Worm (Caenorhabditis elegans) whole organism, L4/young adult: Measurements from ENCODE around the gene nnt-1.

ENCODE experiments used
- W03F9.2 ChIP-seq: fragments of 150-350 bp; optimal IDR thresholded peaks from 2 replicates; lab custom pipeline; 2014; ENCODE audit warnings: missing biosample characterization, missing genetic modification characterization
- dao-5 ChIP-seq: sonication (generic microtip); optimal IDR thresholded peaks from 2 replicates; lab custom pipeline; 2016; ENCODE audit warnings: missing genotype, missing genetic modification characterization, moderate library complexity, missing compliant biosample characterization
- him-1 ChIP-seq: sonication (generic microtip); optimal IDR thresholded peaks from 2 replicates; lab custom pipeline; 2016; ENCODE audit warnings: missing genotype, missing genetic modification reagents, missing genetic modification characterization, missing compliant biosample characterization

Gene nnt-1

DNA sequence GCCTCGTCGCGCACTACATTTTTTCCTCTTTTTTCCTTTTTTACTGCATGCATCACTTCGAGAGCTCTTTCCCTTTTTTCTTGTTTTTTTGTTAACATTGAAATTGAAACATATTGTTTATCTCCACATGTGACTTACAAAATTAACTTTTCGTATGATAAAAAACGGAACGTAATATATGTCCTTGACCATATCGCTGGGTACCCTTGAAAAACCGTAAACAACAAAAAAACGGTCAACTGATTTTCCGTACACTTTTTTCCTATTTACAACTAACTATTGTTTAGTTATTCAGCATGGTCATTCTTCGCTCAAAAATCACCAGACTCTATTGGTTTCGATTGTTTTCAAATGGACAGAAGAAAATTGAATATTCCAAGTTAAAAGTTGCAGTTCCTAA is at the start of gene nnt-1:
Gene nnt-1 (plus strand): TSS at position 286 of the 400 bp plus-strand sequence.
- TF ChIP-seq dao-5 (no peak), him-1 (tag; lab: Kevin White, UChicago) (no peak), W03F9.2 (tag; lab: Kevin White, UChicago) (no peak)

DNA sequence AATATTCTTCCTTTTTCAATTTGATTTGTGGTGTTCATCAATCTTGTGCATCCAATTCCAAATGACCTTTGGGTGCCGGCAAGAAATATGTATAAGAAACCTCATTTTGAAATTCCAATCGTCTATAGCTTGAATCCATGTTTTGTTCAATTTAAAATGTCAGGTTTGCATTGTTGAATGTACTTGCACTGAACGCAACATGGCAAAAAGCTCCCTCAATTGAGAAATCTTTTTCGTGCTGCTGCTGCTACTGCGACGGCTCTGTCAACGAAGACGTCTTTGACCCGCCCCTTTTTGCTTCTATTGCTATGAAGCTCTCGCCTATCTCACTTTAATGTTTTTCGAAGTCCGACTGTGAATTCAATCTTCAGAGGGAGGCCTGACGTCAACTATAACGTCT is 46.9 kb upstream of the nnt-1 start, which contains the start of gene lgc-58:
Gene lgc-58 (plus strand): TSS at position 301 of the 400 bp plus-strand sequence.
- TF ChIP-seq W03F9.2 (tag; lab: Kevin White, UChicago) (no peak), dao-5 (no peak), him-1 (tag; lab: Kevin White, UChicago) (no peak)

DNA sequence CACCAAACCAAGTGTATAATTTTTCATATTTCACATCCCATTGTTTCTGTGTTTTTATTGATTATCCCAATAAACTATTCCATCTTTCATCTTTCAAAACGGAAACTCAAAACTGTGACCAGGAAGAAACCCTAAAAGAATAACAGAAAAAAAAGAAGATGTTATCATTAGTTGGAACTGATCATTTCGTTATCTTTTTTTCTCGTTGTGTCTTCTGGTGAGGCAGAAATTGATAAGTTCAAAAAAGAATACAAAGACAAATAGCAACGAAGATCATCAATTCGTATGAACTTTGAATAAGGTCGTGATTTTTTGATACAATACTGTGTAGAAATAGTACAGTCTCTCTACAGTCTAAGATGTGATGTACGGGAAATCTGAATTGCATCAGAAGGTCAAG is 40.3 kb upstream of the nnt-1 start:
- TF ChIP-seq him-1 (tag; lab: Kevin White, UChicago), result no peak
- no peak for TF ChIP-seq W03F9.2 (tag; lab: Kevin White, UChicago)
- no peak for TF ChIP-seq dao-5

DNA sequence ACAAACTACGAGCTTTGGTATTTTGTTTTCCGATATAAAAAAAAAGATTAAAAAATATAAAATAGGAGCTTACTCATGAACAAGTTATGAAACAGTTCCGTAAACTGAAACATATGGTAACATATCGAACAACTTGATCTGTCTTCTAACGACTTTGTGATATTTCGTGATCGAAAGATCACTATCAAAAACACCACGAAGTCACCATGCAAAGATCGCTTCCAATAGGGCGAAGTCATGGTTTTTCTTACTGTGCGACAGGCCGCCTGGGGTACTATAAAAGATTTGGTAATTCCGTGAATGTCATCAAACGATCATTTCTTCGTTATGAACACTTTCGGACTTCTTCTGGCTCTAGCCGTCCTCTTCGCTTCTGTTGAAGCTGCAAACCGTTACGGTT is 39.5 kb upstream of the nnt-1 start, which contains the start of gene C45B2.3:
Gene C45B2.3 (plus strand): TSS at position 301 of the 400 bp plus-strand sequence.
- TF ChIP-seq him-1 (tag; lab: Kevin White, UChicago) (no peak), dao-5 (no peak), W03F9.2 (tag; lab: Kevin White, UChicago) (no peak)

DNA sequence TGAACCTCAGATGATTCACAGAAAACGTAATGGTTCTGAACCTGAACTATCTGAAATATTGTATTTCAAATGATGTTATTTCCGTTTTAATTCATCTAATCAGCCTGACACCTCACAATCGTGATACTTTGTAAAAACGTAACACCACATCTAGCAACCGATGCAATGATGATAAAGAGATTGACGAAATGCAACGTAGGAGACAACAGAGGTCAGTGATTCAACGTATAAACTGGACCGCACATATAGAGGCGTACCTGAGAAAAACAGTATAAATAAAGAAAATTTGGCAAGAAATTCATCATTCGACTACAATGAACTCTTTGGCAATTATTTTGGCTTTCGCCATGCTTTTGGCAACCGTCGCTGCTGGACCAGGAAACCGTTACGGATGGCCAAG is 37.7 kb upstream of the nnt-1 start, which contains the start of gene C45B2.2:
Gene C45B2.2 (plus strand): TSS at position 301 of the 400 bp plus-strand sequence.
- no peak for TF ChIP-seq dao-5
- no peak for TF ChIP-seq W03F9.2 (tag; lab: Kevin White, UChicago)
- TF ChIP-seq him-1 (tag; lab: Kevin White, UChicago), result no peak

DNA sequence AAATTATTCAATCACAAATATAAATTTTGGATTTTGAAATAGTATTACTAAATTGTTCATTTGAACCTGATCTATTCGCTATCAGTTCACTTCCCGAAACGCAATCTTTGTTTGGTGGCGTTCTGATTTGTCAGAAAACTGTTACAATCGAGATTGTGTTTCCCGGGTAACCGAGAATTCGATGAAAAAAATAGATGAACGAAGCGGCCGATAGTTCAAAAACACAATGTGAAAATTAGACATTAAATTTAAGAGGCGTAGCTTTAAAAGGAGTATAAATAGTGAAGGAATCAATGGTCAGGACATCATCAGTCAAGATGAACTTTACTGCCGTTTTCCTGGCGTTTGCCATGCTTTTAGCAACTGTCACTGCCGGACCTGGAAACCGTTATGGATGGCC is 36.3 kb upstream of the nnt-1 start, which contains the start of gene C45B2.1:
Gene C45B2.1 (plus strand): TSS at position 301 of the 400 bp plus-strand sequence.
- TF ChIP-seq W03F9.2 (tag; lab: Kevin White, UChicago), result no peak
- no peak for TF ChIP-seq dao-5
- no peak for TF ChIP-seq him-1 (tag; lab: Kevin White, UChicago)

DNA sequence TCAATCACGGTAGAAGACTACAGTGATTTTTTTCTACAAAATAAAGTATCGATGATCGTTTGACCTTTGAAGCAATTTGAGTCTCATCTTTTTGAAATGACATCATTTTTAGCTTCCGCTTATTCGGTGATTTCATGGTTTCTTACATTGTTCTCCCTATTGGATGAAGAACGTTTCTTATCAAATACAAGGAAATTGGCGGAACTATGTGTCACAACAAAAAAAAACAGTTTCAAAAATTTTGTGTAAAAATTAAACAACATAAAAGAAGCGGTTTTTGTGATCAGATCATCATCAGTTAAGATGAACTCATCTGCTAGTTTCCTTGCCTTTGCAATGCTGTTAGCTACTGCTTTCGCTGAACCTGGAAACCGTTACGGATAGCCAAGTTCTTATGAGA is 34.4 kb upstream of the nnt-1 start, which contains the start of gene C45B2.8:
Gene C45B2.8 (plus strand): TSS at position 301 of the 400 bp plus-strand sequence.
- TF ChIP-seq dao-5, result no peak
- TF ChIP-seq W03F9.2 (tag; lab: Kevin White, UChicago), result no peak
- no peak for TF ChIP-seq him-1 (tag; lab: Kevin White, UChicago)

DNA sequence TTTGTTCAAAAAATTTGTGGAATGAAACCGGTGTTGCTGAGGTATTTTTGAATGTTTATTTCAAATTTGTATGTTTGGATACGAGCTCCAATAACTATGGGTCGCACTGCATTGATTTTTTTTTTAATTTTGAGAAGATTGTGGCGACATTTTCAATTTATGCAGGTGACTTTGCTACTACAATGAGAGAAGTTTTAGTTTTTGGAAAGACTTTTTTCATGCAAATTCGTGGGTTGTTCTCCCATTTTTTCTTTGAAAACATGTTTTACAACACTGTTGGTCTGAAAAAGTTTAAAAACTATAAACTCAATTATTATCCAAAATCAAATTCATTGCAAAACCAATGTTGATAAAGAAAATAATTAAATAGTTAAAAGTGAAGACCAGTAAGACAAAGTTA is 33.4 kb upstream of the nnt-1 start:
- TF ChIP-seq W03F9.2 (tag; lab: Kevin White, UChicago), result no peak
- TF ChIP-seq dao-5, result no peak
- no peak for TF ChIP-seq him-1 (tag; lab: Kevin White, UChicago)

DNA sequence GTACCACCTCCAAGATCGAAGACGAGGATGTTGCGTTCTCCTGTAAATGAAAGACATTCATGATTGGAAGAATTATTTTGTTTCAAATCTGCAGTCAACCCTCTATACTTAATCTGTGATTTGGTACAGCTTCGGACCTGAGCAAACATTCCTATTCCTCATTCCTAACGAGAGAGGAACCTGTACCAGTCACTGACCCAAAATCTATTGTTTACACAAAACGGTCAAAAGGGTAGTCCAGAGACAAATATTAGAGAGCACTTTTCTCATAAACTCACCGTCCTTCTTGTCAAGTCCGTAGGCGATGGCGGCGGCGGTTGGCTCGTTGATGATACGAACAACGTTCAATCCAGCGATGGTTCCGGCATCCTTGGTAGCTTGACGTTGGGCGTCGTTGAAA is 31.3 kb upstream of the nnt-1 start:
- TF ChIP-seq W03F9.2 (tag; lab: Kevin White, UChicago), result no peak
- TF ChIP-seq him-1 (tag; lab: Kevin White, UChicago), result no peak
- TF ChIP-seq dao-5, result no peak

DNA sequence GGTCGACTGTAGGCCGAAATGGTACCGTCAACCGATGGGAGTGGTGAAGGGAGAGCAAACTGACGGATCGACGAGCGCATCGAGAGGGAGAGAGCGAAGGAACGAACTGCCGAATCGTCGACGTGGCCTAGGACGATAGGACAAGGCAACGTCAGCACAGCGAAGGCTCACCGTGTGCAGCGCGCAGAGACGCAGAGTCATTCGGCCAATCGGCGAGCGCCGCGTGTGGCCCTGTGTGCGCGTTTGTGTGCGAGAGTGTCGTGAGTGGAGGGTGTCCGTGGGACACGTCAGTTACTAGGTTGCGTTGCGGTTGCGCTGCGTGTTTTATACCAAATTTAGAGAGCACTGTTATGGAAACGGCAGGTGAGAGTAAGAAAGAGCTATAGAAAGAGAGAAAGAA is 30.1 kb upstream of the nnt-1 start, which contains the start of gene hsp-3:
Gene hsp-3 (minus strand): TSS at position 158 of the 400 bp plus-strand sequence.
- TF ChIP-seq dao-5 (peak; percentile 16), him-1 (tag; lab: Kevin White, UChicago) (peak; percentile 82), W03F9.2 (tag; lab: Kevin White, UChicago) (peak; percentile 31)

DNA sequence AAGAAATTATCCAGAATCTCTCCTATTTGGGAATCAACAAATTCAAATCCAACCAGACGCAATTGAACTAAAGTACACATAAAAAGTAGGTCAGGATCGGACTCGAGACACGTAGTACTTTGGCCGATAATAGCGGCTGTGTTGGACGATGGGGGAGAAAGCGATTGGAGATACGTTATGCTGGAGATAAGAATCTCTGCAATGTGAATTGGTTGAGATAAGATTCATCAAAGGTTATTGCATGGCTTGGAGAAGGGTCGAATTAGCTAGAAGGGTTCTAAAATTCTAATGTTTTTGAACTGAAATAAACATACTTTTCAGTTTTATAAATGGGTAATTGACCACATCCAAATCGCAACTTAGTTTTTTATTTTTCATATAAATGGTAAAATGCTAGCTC is 29.6 kb upstream of the nnt-1 start:
- TF ChIP-seq dao-5, result no peak
- TF ChIP-seq him-1 (tag; lab: Kevin White, UChicago), result no peak
- TF ChIP-seq W03F9.2 (tag; lab: Kevin White, UChicago), result no peak

DNA sequence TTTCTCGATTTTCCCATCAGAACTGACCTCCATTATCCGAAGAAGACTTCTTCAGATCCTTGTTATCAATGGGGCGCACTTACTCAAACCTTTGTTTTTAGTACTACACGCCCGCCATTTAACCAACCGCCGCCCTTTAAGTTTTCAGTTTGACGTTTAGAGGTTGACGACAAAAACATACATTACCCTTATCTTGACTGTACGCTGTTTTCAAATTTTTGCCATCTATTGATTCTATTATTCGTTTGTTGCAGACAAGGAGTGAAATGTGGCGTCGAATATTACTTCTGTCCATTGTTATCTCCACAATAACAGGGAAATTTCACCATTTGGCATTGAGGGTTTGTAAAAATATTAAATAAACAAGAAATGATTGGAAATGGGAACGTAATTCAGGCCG is 29.1 kb upstream of the nnt-1 start, which contains the start of gene C15H9.5:
Gene C15H9.5 (plus strand): TSS at position 255 of the 400 bp plus-strand sequence.
- TF ChIP-seq him-1 (tag; lab: Kevin White, UChicago) (no peak), W03F9.2 (tag; lab: Kevin White, UChicago) (no peak), dao-5 (no peak)

DNA sequence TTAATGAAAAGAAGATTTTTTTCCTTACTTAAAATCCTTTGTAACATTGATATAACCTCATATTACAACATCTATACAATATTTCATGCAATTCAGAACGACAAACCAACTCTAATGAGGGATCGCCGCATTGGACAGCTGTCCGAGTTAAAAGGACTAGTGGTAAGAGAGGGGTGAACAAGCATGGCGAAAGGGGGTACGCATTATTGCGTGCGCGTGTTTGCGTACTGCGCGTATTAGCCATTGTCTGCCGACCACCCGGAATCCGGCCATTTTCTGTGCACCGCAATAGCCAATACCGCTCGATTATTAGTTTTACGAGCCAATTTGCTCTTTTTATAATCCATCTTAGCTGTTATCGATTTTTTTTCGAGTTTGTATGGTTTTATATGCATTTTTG is 24.6 kb upstream of the nnt-1 start, which contains the start of gene C15H9.4:
Gene C15H9.4 (plus strand): TSS at position 93 of the 400 bp plus-strand sequence.
- TF ChIP-seq W03F9.2 (tag; lab: Kevin White, UChicago) (no peak), him-1 (tag; lab: Kevin White, UChicago) (no peak), dao-5 (no peak)

DNA sequence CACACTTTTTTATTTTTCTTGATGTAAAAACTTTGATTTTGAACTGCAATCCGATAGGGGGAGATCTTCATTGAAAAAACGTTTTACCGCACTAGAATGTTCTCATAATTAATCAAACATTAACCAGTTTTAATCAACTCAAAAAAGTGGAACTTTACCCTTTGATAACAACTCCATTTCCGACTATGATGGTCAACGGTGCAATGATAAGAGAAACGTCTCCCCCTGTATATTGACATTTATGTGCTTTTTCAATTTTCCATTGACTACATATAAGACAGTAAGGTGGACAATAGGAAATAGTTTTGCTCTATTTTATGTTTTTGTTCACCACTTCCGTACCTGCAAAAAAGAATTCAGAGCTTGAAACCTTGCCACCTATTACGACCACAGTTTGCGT is 23.7 kb upstream of the nnt-1 start:
- TF ChIP-seq W03F9.2 (tag; lab: Kevin White, UChicago) (no peak), him-1 (tag; lab: Kevin White, UChicago) (no peak), dao-5 (no peak)
